Worm (Caenorhabditis elegans): ENCODE results near the gene C24H10.4.

ce11 chrX:5040038-5040437 lies 19.0 kb downstream of the C24H10.4 start:
- TF ChIP-seq zag-1 (tag; optimal IDR thresholded peaks at IDR 0.05): no peak
- TF ChIP-seq ceh-28 (tag; optimal IDR thresholded peaks at IDR 0.05): no peak
- TF ChIP-seq egl-27 (tag; optimal IDR thresholded peaks at IDR 0.05): no peak
- no peak for TF ChIP-seq nhr-76 (tag; optimal IDR thresholded peaks at IDR 0.05)
